Worm (Caenorhabditis elegans) whole organism, mixed stage, embryonic: ENCODE measurements around the gene F17E9.15.

ENCODE experiments used
- M03D4.4 ChIP-seq: sonication (generic microtip); optimal IDR thresholded peaks from 2 replicates; lab custom pipeline; 2017; ENCODE audit warnings: mild to moderate bottlenecking, missing genetic modification characterization, missing compliant biosample characterization
- bed-3 ChIP-seq: fragments of 200-800 bp; sonication (Bioruptor generic); optimal IDR thresholded peaks from 3 replicates; lab custom pipeline; 2018; ENCODE audit warnings: mild to moderate bottlenecking, missing genetic modification characterization, moderate library complexity, missing compliant biosample characterization
- blmp-1 ChIP-seq: fragments of 150-350 bp; optimal IDR thresholded peaks from 2 replicates; lab custom pipeline; 2014; ENCODE audit warnings: missing biosample characterization, missing genetic modification characterization
- ceh-39 ChIP-seq: fragments of 150-350 bp; optimal IDR thresholded peaks from 2 replicates; lab custom pipeline; 2014; ENCODE audit warnings: missing biosample characterization, missing genetic modification characterization
- ceh-43 ChIP-seq: fragments of 200-800 bp; sonication (Bioruptor generic); optimal IDR thresholded peaks from 2 replicates; lab custom pipeline; 2018; ENCODE audit warnings: mild to moderate bottlenecking, missing genetic modification characterization, moderate library complexity, missing compliant biosample characterization
- ceh-83 ChIP-seq: fragments of 200-800 bp; sonication (Bioruptor generic); optimal IDR thresholded peaks from 2 replicates; lab custom pipeline; 2018; ENCODE audit warnings: mild to moderate bottlenecking, missing genetic modification characterization, missing compliant biosample characterization
- elt-1 ChIP-seq: sonication (generic microtip); optimal IDR thresholded peaks from 2 replicates; lab custom pipeline; 2017; ENCODE audit warnings: missing genetic modification characterization, mild to moderate bottlenecking, missing compliant biosample characterization, antibody characterized with exemption, moderate library complexity, borderline replicate concordance; ENCODE audit not compliant: insufficient read depth
- elt-3 ChIP-seq: fragments of 150-350 bp; optimal IDR thresholded peaks from 2 replicates; lab custom pipeline; 2014; ENCODE audit warnings: missing biosample characterization, missing genetic modification characterization
- flh-1 ChIP-seq: fragments of 200-800 bp; sonication (Bioruptor generic); optimal IDR thresholded peaks from 2 replicates; lab custom pipeline; 2018; ENCODE audit warnings: mild to moderate bottlenecking, missing genetic modification characterization, moderate library complexity, missing compliant biosample characterization
- ham-2 ChIP-seq: fragments of 200-800 bp; sonication (Bioruptor generic); optimal IDR thresholded peaks from 2 replicates; lab custom pipeline; 2018; ENCODE audit warnings: mild to moderate bottlenecking, missing genetic modification characterization, missing compliant biosample characterization
- lin-13 ChIP-seq: fragments of 150-350 bp; optimal IDR thresholded peaks from 2 replicates; lab custom pipeline; 2014; ENCODE audit warnings: missing biosample characterization, missing genetic modification characterization
- lin-32 ChIP-seq: fragments of 200-800 bp; sonication (Bioruptor generic); optimal IDR thresholded peaks from 2 replicates; lab custom pipeline; 2018; ENCODE audit warnings: mild to moderate bottlenecking, missing genetic modification characterization, missing compliant biosample characterization
- lsy-2 ChIP-seq: fragments of 150-350 bp; optimal IDR thresholded peaks from 2 replicates; lab custom pipeline; 2014; ENCODE audit warnings: missing biosample characterization, missing genetic modification characterization
- mab-5 ChIP-seq: fragments of 150-350 bp; optimal IDR thresholded peaks from 2 replicates; lab custom pipeline; 2014; ENCODE audit warnings: missing biosample characterization, missing genetic modification characterization
- mep-1 ChIP-seq: fragments of 150-350 bp; optimal IDR thresholded peaks from 2 replicates; lab custom pipeline; 2017; ENCODE audit warnings: missing biosample characterization, missing genetic modification reagents, missing genetic modification characterization, inconsistent platforms
- mls-2 ChIP-seq: sonication (generic microtip); optimal IDR thresholded peaks from 2 replicates; lab custom pipeline; 2016; ENCODE audit warnings: mild to moderate bottlenecking, missing genetic modification characterization, moderate library complexity, missing compliant biosample characterization
- nhr-12 ChIP-seq: fragments of 150-350 bp; optimal IDR thresholded peaks from 2 replicates; lab custom pipeline; 2014; ENCODE audit warnings: missing biosample characterization, missing genetic modification characterization
- nhr-2 ChIP-seq: fragments of 150-350 bp; optimal IDR thresholded peaks from 2 replicates; lab custom pipeline; 2014; ENCODE audit warnings: missing biosample characterization, missing genetic modification characterization
- nhr-237 ChIP-seq: fragments of 150-350 bp; optimal IDR thresholded peaks from 2 replicates; lab custom pipeline; 2014; ENCODE audit warnings: missing biosample characterization, missing genetic modification characterization
- nhr-28 ChIP-seq: fragments of 150-350 bp; optimal IDR thresholded peaks from 2 replicates; lab custom pipeline; 2014; ENCODE audit warnings: missing biosample characterization, missing genetic modification characterization
- nhr-76 ChIP-seq: sonication (generic microtip); optimal IDR thresholded peaks from 2 replicates; lab custom pipeline; 2017; ENCODE audit warnings: missing biosample characterization, missing genetic modification characterization
- pha-4 ChIP-seq: fragments of 150-350 bp; optimal IDR thresholded peaks from 2 replicates; lab custom pipeline; 2018; ENCODE audit warnings: missing biosample characterization, missing genetic modification reagents, missing genetic modification characterization
- sem-2 ChIP-seq: fragments of 200-800 bp; sonication (Bioruptor generic); optimal IDR thresholded peaks from 2 replicates; lab custom pipeline; 2018; ENCODE audit warnings: mild to moderate bottlenecking, missing genetic modification characterization, missing compliant biosample characterization
- sptf-1 ChIP-seq: sonication (generic microtip); optimal IDR thresholded peaks from 2 replicates; lab custom pipeline; 2017; ENCODE audit warnings: mild to moderate bottlenecking, missing genetic modification characterization, moderate library complexity, missing compliant biosample characterization
- unc-39 ChIP-seq: fragments of 150-350 bp; optimal IDR thresholded peaks from 2 replicates; lab custom pipeline; 2014; ENCODE audit warnings: missing biosample characterization, missing genetic modification characterization
- unc-62 ChIP-seq: fragments of 150-350 bp; optimal IDR thresholded peaks from 2 replicates; lab custom pipeline; 2014; ENCODE audit warnings: missing biosample characterization, missing genetic modification reagents, missing genetic modification characterization
- zip-8 ChIP-seq: fragments of 150-350 bp; optimal IDR thresholded peaks from 2 replicates; lab custom pipeline; 2014; ENCODE audit warnings: missing biosample characterization, missing genetic modification characterization
- ztf-11 ChIP-seq: fragments of 150-350 bp; optimal IDR thresholded peaks from 2 replicates; lab custom pipeline; 2014; ENCODE audit warnings: missing biosample characterization, missing genetic modification characterization

The F17E9.15 gene

ce11 chrIV:8347051-8347450 lies at the start of gene F17E9.15, which contains the start of gene F17E9.18:
Gene F17E9.15, plus strand, starts transcription at chrIV:8347418.
Gene F17E9.18, minus strand, starts transcription at chrIV:8347151.
- TF ChIP-seq mep-1 (tag; lab: Kevin White, UChicago) (no peak), nhr-237 (tag; lab: Kevin White, UChicago) (no peak)
- TF ChIP-seq, all 35 proteins: peak for 0

ce11 chrIV:8299636-8300035 lies 47.6 kb upstream of the F17E9.15 start, which contains the start of gene F35H10.6:
Gene F35H10.6, plus strand, starts transcription at chrIV:8299936.
- TF ChIP-seq bed-3 (GFP tag; lab: Kevin White, UChicago) (no peak), mls-2 (tag; lab: Kevin White, UChicago) (no peak), nhr-76 (tag; lab: Kevin White, UChicago) (no peak), ceh-43 (no peak), elt-1 (tag; lab: Kevin White, UChicago) (no peak), flh-1 (GFP tag; lab: Kevin White, UChicago) (no peak), nhr-2 (no peak), mab-5 (tag; lab: Kevin White, UChicago) (no peak), unc-62 (GFP tag; lab: Kevin White, UChicago) (no peak), lin-13 (no peak), elt-3 (no peak)

- TF ChIP-seq unc-39 (tag; lab: Kevin White, UChicago) (no peak), ceh-39 (no peak), lsy-2 (tag; lab: Kevin White, UChicago) (no peak), lin-32 (GFP tag; lab: Kevin White, UChicago) (no peak), nhr-28 (no peak), flh-1 (GFP tag; lab: Kevin White, UChicago) (no peak), ceh-83 (no peak), lin-13 (no peak), blmp-1 (no peak), mab-5 (tag; lab: Kevin White, UChicago) (no peak), nhr-2 (no peak), nhr-12 (tag; lab: Kevin White, UChicago) (no peak), sem-2 (GFP tag; lab: Kevin White, UChicago) (no peak), sptf-1 (no peak), bed-3 (GFP tag; lab: Kevin White, UChicago) (no peak), pha-4 (tag; lab: Kevin White, UChicago) (no peak), M03D4.4 (tag; lab: Kevin White, UChicago) (no peak), ztf-11 (no peak), zip-8 (tag; lab: Kevin White, UChicago) (no peak)
Observed at ce11 chrIV:8300468-8300867, 46.8 kb upstream of the F17E9.15 start, which contains the start of gene F35H10.5. Gene F35H10.5, plus strand, starts transcription at chrIV:8300768.

ce11 chrIV:8301925-8302324 lies 45.3 kb upstream of the F17E9.15 start:
- no peak for TF ChIP-seq lin-13
- TF ChIP-seq ceh-83: no peak
- no peak for TF ChIP-seq blmp-1
- no peak for TF ChIP-seq ham-2 (GFP tag; lab: Kevin White, UChicago)
- no peak for TF ChIP-seq unc-39 (tag; lab: Kevin White, UChicago)
- TF ChIP-seq nhr-28: no peak
- TF ChIP-seq nhr-237 (tag; lab: Kevin White, UChicago): peak; percentile 7

ce11 chrIV:8302648-8303161 lies 44.5 kb upstream of the F17E9.15 start:
- no peak for TF ChIP-seq bed-3 (GFP tag; lab: Kevin White, UChicago)
- no peak for TF ChIP-seq ceh-83
- TF ChIP-seq blmp-1: peak; percentile 61
- TF ChIP-seq, all 35 proteins: peak for 1

- TF ChIP-seq unc-39 (tag; lab: Kevin White, UChicago) (no peak), nhr-12 (tag; lab: Kevin White, UChicago) (no peak)
- TF ChIP-seq, all 35 proteins: peak for 0
Observed at ce11 chrIV:8303668-8304067, 43.5 kb upstream of the F17E9.15 start, which contains the start of gene vha-5. Gene vha-5, plus strand, starts transcription at chrIV:8303968.

ce11 chrIV:8307408-8307807 lies 39.8 kb upstream of the F17E9.15 start:
- TF ChIP-seq flh-1 (GFP tag; lab: Kevin White, UChicago): no peak
